Worm (Caenorhabditis elegans) whole organism, L3 larva: ENCODE data around the gene npp-26.

Source experiments
- ceh-28 ChIP-seq: fragments of 150-350 bp; optimal IDR thresholded peaks from 2 replicates; lab custom pipeline; 2014; ENCODE audit warnings: missing biosample characterization, missing genetic modification reagents, missing genetic modification characterization
- ceh-82 ChIP-seq: fragments of 150-350 bp; optimal IDR thresholded peaks from 2 replicates; lab custom pipeline; 2014; ENCODE audit warnings: missing biosample characterization, missing genetic modification characterization
- elt-1 ChIP-seq: fragments of 150-350 bp; optimal IDR thresholded peaks from 2 replicates; lab custom pipeline; 2014; ENCODE audit warnings: missing biosample characterization, missing genetic modification characterization
- fkh-10 ChIP-seq: sonication (generic microtip); optimal IDR thresholded peaks from 2 replicates; lab custom pipeline; 2017; ENCODE audit warnings: missing biosample characterization, missing genetic modification reagents, missing genetic modification characterization
- fkh-2 ChIP-seq: fragments of 150-350 bp; optimal IDR thresholded peaks from 2 replicates; lab custom pipeline; 2014; ENCODE audit warnings: missing biosample characterization, missing genetic modification reagents, missing genetic modification characterization
- fos-1 ChIP-seq: fragments of 150-350 bp; optimal IDR thresholded peaks from 2 replicates; lab custom pipeline; 2014; ENCODE audit warnings: missing biosample characterization, missing genetic modification characterization
- hmg-11 ChIP-seq: sonication (generic microtip); optimal IDR thresholded peaks from 2 replicates; lab custom pipeline; 2016; ENCODE audit warnings: missing genetic modification characterization, missing compliant biosample characterization
- jun-1 ChIP-seq: fragments of 150-350 bp; optimal IDR thresholded peaks from 2 replicates; lab custom pipeline; 2014; ENCODE audit warnings: missing biosample characterization, missing genetic modification reagents, missing genetic modification characterization
- mdl-1 ChIP-seq: fragments of 150-350 bp; optimal IDR thresholded peaks from 2 replicates; lab custom pipeline; 2014; ENCODE audit warnings: missing biosample characterization, missing genetic modification characterization
- nhr-28 ChIP-seq: fragments of 150-350 bp; optimal IDR thresholded peaks from 2 replicates; lab custom pipeline; 2014; ENCODE audit warnings: missing biosample characterization, missing genetic modification characterization
- pha-4 ChIP-seq: fragments of 150-350 bp; optimal IDR thresholded peaks from 2 replicates; lab custom pipeline; 2014; ENCODE audit warnings: missing biosample characterization, missing genetic modification reagents, missing genetic modification characterization
- snpc-4 ChIP-seq: fragments of 150-350 bp; optimal IDR thresholded peaks from 2 replicates; lab custom pipeline; 2014; ENCODE audit warnings: missing biosample characterization, missing genetic modification characterization
- ztf-11 ChIP-seq: fragments of 150-350 bp; optimal IDR thresholded peaks from 2 replicates; lab custom pipeline; 2014; ENCODE audit warnings: missing biosample characterization, missing genetic modification characterization
- ztf-4 ChIP-seq: fragments of 150-350 bp; optimal IDR thresholded peaks from 2 replicates; lab custom pipeline; 2014; ENCODE audit warnings: missing biosample characterization, missing genetic modification characterization

DNA sequence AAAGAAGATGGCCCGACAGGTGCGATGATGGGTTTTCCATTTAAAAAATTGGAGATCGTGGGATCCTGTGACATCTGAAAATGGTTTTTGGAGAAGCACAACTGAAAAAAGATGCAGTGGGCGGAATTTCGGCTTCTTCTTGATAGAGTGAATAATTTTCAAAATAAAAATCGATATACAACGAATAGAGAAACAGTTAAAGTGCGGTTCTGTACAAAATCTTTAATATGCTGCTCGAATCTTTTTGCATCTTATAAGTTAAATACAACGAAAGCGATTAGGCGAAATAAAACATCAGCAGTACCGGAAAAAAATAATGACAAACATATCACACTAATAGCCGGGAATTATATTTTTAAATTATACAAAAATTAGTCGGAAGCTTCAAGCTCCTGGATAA lies 42.7 kb downstream of the npp-26 start, which contains the start of gene H06H21.11:
- TF ChIP-seq pha-4 (no peak), snpc-4 (tag; lab: Kevin White, UChicago) (no peak), ztf-11 (tag; lab: Kevin White, UChicago) (no peak), elt-1 (no peak), mdl-1 (tag; lab: Kevin White, UChicago) (no peak), jun-1 (tag; lab: Kevin White, UChicago) (no peak), fos-1 (no peak), ceh-82 (tag; lab: Kevin White, UChicago) (no peak), fkh-10 (GFP tag; lab: Kevin White, UChicago) (no peak), hmg-11 (no peak), fkh-2 (tag; lab: Kevin White, UChicago) (no peak), nhr-28 (tag; lab: Kevin White, UChicago) (no peak), ceh-28 (no peak), ztf-4 (tag; lab: Kevin White, UChicago) (no peak)
